Fruit fly (Drosophila melanogaster): ENCODE results near the gene CG8927.

The CG8927 gene

dm6 chr3R:16223252-16224037, 42.6 kb downstream of the CG8927 start (continued):
- TF ChIP-seq CG3995 (GFP tag; optimal IDR thresholded peaks at IDR 0.05): no peak
- TF ChIP-seq CG15011 (GFP tag; optimal IDR thresholded peaks at IDR 0.05): peak; percentile 25
- no peak for TF ChIP-seq CG8281 (tag; optimal IDR thresholded peaks at IDR 0.05)
- no peak for TF ChIP-seq Lim3 (GFP tag; IDR thresholded peaks at IDR 0.05)
- peak; percentile 44 for TF ChIP-seq ftz-f1 (GFP tag; optimal IDR thresholded peaks at IDR 0.05)
- no peak for TF ChIP-seq CG4854 (GFP tag; optimal IDR thresholded peaks at IDR 0.05)
- no peak for TF ChIP-seq ash1 (GFP tag; optimal IDR thresholded peaks at IDR 0.05)
- peak; percentile 49 for TF ChIP-seq Bgb (GFP tag; IDR thresholded peaks at IDR 0.05; ENCODE audit: partially characterized antibody)
- no peak for TF ChIP-seq gsb (GFP tag; IDR thresholded peaks at IDR 0.05)
- TF ChIP-seq CG17385 (GFP tag; optimal IDR thresholded peaks at IDR 0.05): peak; percentile 30
- TF ChIP-seq bowl (GFP tag; IDR thresholded peaks at IDR 0.05): no peak
- TF ChIP-seq CG11560 (tag; IDR thresholded peaks at IDR 0.05): no peak
- TF ChIP-seq CG12236 (GFP tag; optimal IDR thresholded peaks at IDR 0.05): no peak
- TF ChIP-seq fu2 (GFP tag; optimal IDR thresholded peaks at IDR 0.05): no peak
- no peak for TF ChIP-seq CG2202 (tag; optimal IDR thresholded peaks at IDR 0.05)
- TF ChIP-seq CG3838 (GFP tag; optimal IDR thresholded peaks at IDR 0.05): no peak
- peak in 1 of 2 experiments; percentile 23 for TF ChIP-seq Eip74EF (GFP tag; optimal IDR thresholded peaks at IDR 0.05)
- peak; percentile 35 for TF ChIP-seq B-H2 (GFP tag; optimal IDR thresholded peaks at IDR 0.05)
- TF ChIP-seq CG1529 (GFP tag; optimal IDR thresholded peaks at IDR 0.05): no peak
- TF ChIP-seq CG12104 (GFP tag; optimal IDR thresholded peaks at IDR 0.05): no peak
- no peak for TF ChIP-seq dati (GFP tag; IDR thresholded peaks at IDR 0.05)
- TF ChIP-seq CG17802 (tag; optimal IDR thresholded peaks at IDR 0.05): no peak
- TF ChIP-seq CG7556 (GFP tag; optimal IDR thresholded peaks at IDR 0.05): peak; percentile 55
- peak; percentile 49 for TF ChIP-seq Ets65A (GFP tag)
- peak; percentile 36 for TF ChIP-seq pb (GFP tag; optimal IDR thresholded peaks at IDR 0.05)
- no peak for TF ChIP-seq CG6689 (GFP tag; IDR thresholded peaks at IDR 0.05)
- TF ChIP-seq CG10543 (GFP tag; optimal IDR thresholded peaks at IDR 0.05): peak; percentile 72
- TF ChIP-seq CG13424 (tag; optimal IDR thresholded peaks at IDR 0.05): peak; percentile 55
- TF ChIP-seq ems (GFP tag; optimal IDR thresholded peaks at IDR 0.05): no peak
- no peak for TF ChIP-seq Lhr (GFP tag; optimal IDR thresholded peaks at IDR 0.05)
- TF ChIP-seq Doc2 (GFP tag; IDR thresholded peaks at IDR 0.05): no peak
- TF ChIP-seq BEAF-32 (GFP tag; optimal IDR thresholded peaks at IDR 0.05): no peak
- peak; percentile 43 for TF ChIP-seq lab (GFP tag; optimal IDR thresholded peaks at IDR 0.05)
- TF ChIP-seq CG2199 (GFP tag; IDR thresholded peaks at IDR 0.05): peak; percentile 99
- TF ChIP-seq da (GFP tag; optimal IDR thresholded peaks at IDR 0.05): no peak
- TF ChIP-seq lmd (GFP tag; IDR thresholded peaks at IDR 0.05): no peak
- TF ChIP-seq CG9817 (tag; optimal IDR thresholded peaks at IDR 0.05): no peak
- TF ChIP-seq nom (GFP tag; optimal IDR thresholded peaks at IDR 0.05): peak; percentile 32
- peak; percentile 86 for TF ChIP-seq CG13894 (tag; optimal IDR thresholded peaks at IDR 0.05)
- no peak for TF ChIP-seq odd (GFP tag; optimal IDR thresholded peaks at IDR 0.05)
- no peak for TF ChIP-seq CG11723 (GFP tag; optimal IDR thresholded peaks at IDR 0.05)
- TF ChIP-seq CG10274 (GFP tag; optimal IDR thresholded peaks at IDR 0.05): no peak
- no peak for TF ChIP-seq Taf1 (GFP tag; IDR thresholded peaks at IDR 0.05)
- no peak for TF ChIP-seq mld (GFP tag; IDR thresholded peaks at IDR 0.05; ENCODE audit: partially characterized antibody)
- TF ChIP-seq CG2129 (GFP tag; IDR thresholded peaks at IDR 0.05; ENCODE audit: partially characterized antibody): no peak
- no peak for TF ChIP-seq disco-r (GFP tag; optimal IDR thresholded peaks at IDR 0.05)
- no peak for TF ChIP-seq tin (GFP tag; optimal IDR thresholded peaks at IDR 0.05)
- peak; percentile 27 for TF ChIP-seq CG9437 (GFP tag; optimal IDR thresholded peaks at IDR 0.05)
- TF ChIP-seq br (optimal IDR thresholded peaks at IDR 0.05): no peak
